Comparison of ENCODE assay signal across 1 fruit fly cellular context in genomic region chr3R:4197055-4197454, dm6.
A peak's percentile ranks its signal among the peaks of the same experiment; 100 is the strongest.
TF ChIP-seq lines count a peak whose summit lies in the region.

Gene beta-Man (plus strand): TSS chr3R:4197206.

TF ChIP-seq in whole organism, embryonic, 481 proteins besides CTCF, POLR2A, EP300 and RAD21 (continued from another document and continues in another):
- peak; percentile 64 for TF ChIP-seq BEAF-32 (GFP tag; optimal IDR thresholded peaks at IDR 0.05; lab: Kevin White, UChicago)
- no peak for TF ChIP-seq ssp (GFP tag; IDR thresholded peaks at IDR 0.05; lab: Robert Waterston, UW)
- TF ChIP-seq onecut (GFP tag; IDR thresholded peaks at IDR 0.05; lab: Robert Waterston, UW): no peak
- TF ChIP-seq CG4730 (GFP tag; IDR thresholded peaks at IDR 0.05; lab: Robert Waterston, UW): no peak
- TF ChIP-seq CG7271 (tag; optimal IDR thresholded peaks at IDR 0.05; lab: Kevin White, UChicago): no peak
- no peak for TF ChIP-seq gro (GFP tag; optimal IDR thresholded peaks at IDR 0.05; lab: Kevin White, UChicago)
- no peak for TF ChIP-seq usp (GFP tag; optimal IDR thresholded peaks at IDR 0.05; lab: Kevin White, UChicago)
- TF ChIP-seq CG18011 (GFP tag; optimal IDR thresholded peaks at IDR 0.05; lab: Kevin White, UChicago): peak; percentile 94
- TF ChIP-seq toy (GFP tag; IDR thresholded peaks at IDR 0.05; lab: Robert Waterston, UW): no peak
- TF ChIP-seq lbe (GFP tag; optimal IDR thresholded peaks at IDR 0.05; lab: Kevin White, UChicago): no peak
- no peak for TF ChIP-seq yki (optimal IDR thresholded peaks at IDR 0.05; lab: Kevin White, UChicago)
- TF ChIP-seq amos (GFP tag; IDR thresholded peaks at IDR 0.05; lab: Robert Waterston, UW; ENCODE audit: partially characterized antibody): peak; percentile 68
- peak; percentile 84 for TF ChIP-seq CG30020 (tag; optimal IDR thresholded peaks at IDR 0.05; lab: Kevin White, UChicago)
- TF ChIP-seq CG17186 (GFP tag; optimal IDR thresholded peaks at IDR 0.05; lab: Kevin White, UChicago): peak; percentile 79
- no peak for TF ChIP-seq CG31365 (tag; optimal IDR thresholded peaks at IDR 0.05; lab: Kevin White, UChicago)
- no peak for TF ChIP-seq CG3407 (GFP tag; optimal IDR thresholded peaks at IDR 0.05; lab: Kevin White, UChicago)
- TF ChIP-seq ham (GFP tag; IDR thresholded peaks at IDR 0.05; lab: Robert Waterston, UW): no peak
- no peak for TF ChIP-seq lola (GFP tag; optimal IDR thresholded peaks at IDR 0.05; lab: Kevin White, UChicago)
- no peak for TF ChIP-seq bowl (GFP tag; IDR thresholded peaks at IDR 0.05; lab: Robert Waterston, UW)
- TF ChIP-seq kni (GFP tag; optimal IDR thresholded peaks at IDR 0.05; lab: Kevin White, UChicago): no peak
- TF ChIP-seq CG18262 (tag; optimal IDR thresholded peaks at IDR 0.05; lab: Kevin White, UChicago): no peak
- no peak for TF ChIP-seq CG6683 (GFP tag; optimal IDR thresholded peaks at IDR 0.05; lab: Kevin White, UChicago)
- peak; percentile 56 for TF ChIP-seq CG34376 (GFP tag; optimal IDR thresholded peaks at IDR 0.05; lab: Kevin White, UChicago)
- no peak for TF ChIP-seq Ada2b (GFP tag; IDR thresholded peaks at IDR 0.05; lab: Robert Waterston, UW)
- no peak for TF ChIP-seq ase (GFP tag; IDR thresholded peaks at IDR 0.05; lab: Robert Waterston, UW)
- TF ChIP-seq Stat92E (GFP tag; optimal IDR thresholded peaks at IDR 0.05; lab: Kevin White, UChicago): no peak
- no peak for TF ChIP-seq zfh1 (GFP tag; IDR thresholded peaks at IDR 0.05; lab: Robert Waterston, UW)
- peak; percentile 35; the same call in 1 of the 2 replicates for TF ChIP-seq unc-4 (GFP tag; IDR thresholded peaks at IDR 0.05; lab: Robert Waterston, UW; ENCODE audit: partially characterized antibody)
- no peak for TF ChIP-seq pan (optimal IDR thresholded peaks at IDR 0.05; lab: Kevin White, UChicago)
- no peak for TF ChIP-seq pan (GFP tag; optimal IDR thresholded peaks at IDR 0.05 in 1 of 2, IDR thresholded peaks at IDR 0.05 in 1 of 2)
- TF ChIP-seq CG17829 (tag; optimal IDR thresholded peaks at IDR 0.05; lab: Kevin White, UChicago): peak; percentile 11
- peak; percentile 29 for TF ChIP-seq Med (GFP tag; lab: Kevin White, UChicago)
- TF ChIP-seq row (GFP tag; IDR thresholded peaks at IDR 0.05; lab: Robert Waterston, UW): peak; percentile 39; the same call in 1 of the 3 replicates
- no peak for TF ChIP-seq CG3847 (GFP tag; IDR thresholded peaks at IDR 0.05; lab: Robert Waterston, UW)
- TF ChIP-seq MESR4 (GFP tag; optimal IDR thresholded peaks at IDR 0.05; lab: Kevin White, UChicago): peak; percentile 44
- no peak for TF ChIP-seq tup (GFP tag; optimal IDR thresholded peaks at IDR 0.05; lab: Kevin White, UChicago)
- no peak for TF ChIP-seq CG12744 (GFP tag; optimal IDR thresholded peaks at IDR 0.05; lab: Kevin White, UChicago)
- peak; percentile 34 for TF ChIP-seq Scr (GFP tag; IDR thresholded peaks at IDR 0.05; lab: Robert Waterston, UW; ENCODE audit: partially characterized antibody)
- TF ChIP-seq peb (GFP tag; IDR thresholded peaks at IDR 0.05; lab: Robert Waterston, UW): no peak
- TF ChIP-seq Oaz (GFP tag; IDR thresholded peaks at IDR 0.05; lab: Robert Waterston, UW): no peak
- TF ChIP-seq pb (GFP tag; optimal IDR thresholded peaks at IDR 0.05; lab: Kevin White, UChicago): no peak
- TF ChIP-seq CG1529 (GFP tag; optimal IDR thresholded peaks at IDR 0.05; lab: Kevin White, UChicago): no peak
- TF ChIP-seq trh (GFP tag; optimal IDR thresholded peaks at IDR 0.05; lab: Kevin White, UChicago): no peak
- TF ChIP-seq ap (GFP tag; IDR thresholded peaks at IDR 0.05; lab: Robert Waterston, UW): no peak
- TF ChIP-seq CG6689 (GFP tag; IDR thresholded peaks at IDR 0.05; lab: Robert Waterston, UW): no peak
- TF ChIP-seq CG31224 (GFP tag; IDR thresholded peaks at IDR 0.05; lab: Robert Waterston, UW): no peak
- peak; percentile 51 for TF ChIP-seq Sry-δ (GFP tag; optimal IDR thresholded peaks at IDR 0.05; lab: Kevin White, UChicago)
- no peak for TF ChIP-seq CG14710 (tag; optimal IDR thresholded peaks at IDR 0.05; lab: Kevin White, UChicago)
- TF ChIP-seq Dp (GFP tag; optimal IDR thresholded peaks at IDR 0.05; lab: Kevin White, UChicago): peak; percentile 27
- no peak for TF ChIP-seq CG18764 (GFP tag; optimal IDR thresholded peaks at IDR 0.05; lab: Kevin White, UChicago)
- TF ChIP-seq zen2 (GFP tag; IDR thresholded peaks at IDR 0.05; lab: Robert Waterston, UW; ENCODE audit: partially characterized antibody): peak; percentile 50; the same call in 1 of the 3 replicates
- no peak for TF ChIP-seq bcd (GFP tag; optimal IDR thresholded peaks at IDR 0.05; lab: Kevin White, UChicago)
- no peak for TF ChIP-seq sna (GFP tag; IDR thresholded peaks at IDR 0.05; lab: Robert Waterston, UW; ENCODE audit: partially characterized antibody)
- peak; percentile 52; the same call in 1 of the 3 replicates for TF ChIP-seq mld (GFP tag; IDR thresholded peaks at IDR 0.05; lab: Robert Waterston, UW; ENCODE audit: partially characterized antibody)
- TF ChIP-seq Dad (GFP tag; optimal IDR thresholded peaks at IDR 0.05; lab: Kevin White, UChicago): no peak
- TF ChIP-seq CG10147 (GFP tag; optimal IDR thresholded peaks at IDR 0.05; lab: Kevin White, UChicago): no peak
- no peak for TF ChIP-seq CG4282 (GFP tag; optimal IDR thresholded peaks at IDR 0.05; lab: Kevin White, UChicago)
- no peak for TF ChIP-seq CG16815 (GFP tag; optimal IDR thresholded peaks at IDR 0.05; lab: Kevin White, UChicago)
- TF ChIP-seq CG2116 (GFP tag; optimal IDR thresholded peaks at IDR 0.05; lab: Kevin White, UChicago): peak; percentile 12
- no peak for TF ChIP-seq en (GFP tag; optimal IDR thresholded peaks at IDR 0.05; lab: Kevin White, UChicago)
- TF ChIP-seq esg (GFP tag; conservative IDR thresholded peaks at IDR 0.05; lab: Robert Waterston, UW): no peak
- peak; percentile 52 for TF ChIP-seq CG1603 (tag; optimal IDR thresholded peaks at IDR 0.05; lab: Kevin White, UChicago)
- TF ChIP-seq Jarid2 (GFP tag; optimal IDR thresholded peaks at IDR 0.05; lab: Kevin White, UChicago): peak; percentile 60
- TF ChIP-seq Nf-YA (GFP tag; IDR thresholded peaks at IDR 0.05; lab: Robert Waterston, UW): no peak
- peak; percentile 25 for TF ChIP-seq Side (GFP tag; optimal IDR thresholded peaks at IDR 0.05; lab: Kevin White, UChicago)
- no peak for TF ChIP-seq Bteb2 (GFP tag; optimal IDR thresholded peaks at IDR 0.05; lab: Kevin White, UChicago)
- TF ChIP-seq D (optimal IDR thresholded peaks at IDR 0.05; lab: Kevin White, UChicago): no peak
- no peak for TF ChIP-seq D (GFP tag; optimal IDR thresholded peaks at IDR 0.05; lab: Kevin White, UChicago)
- TF ChIP-seq klu (GFP tag; IDR thresholded peaks at IDR 0.05; lab: Robert Waterston, UW): no peak
- TF ChIP-seq CG16779 (GFP tag; IDR thresholded peaks at IDR 0.05; lab: Robert Waterston, UW): no peak
- TF ChIP-seq Camta (GFP tag; optimal IDR thresholded peaks at IDR 0.05; lab: Kevin White, UChicago): no peak
- no peak for TF ChIP-seq pho (GFP tag; optimal IDR thresholded peaks at IDR 0.05; lab: Kevin White, UChicago)
- TF ChIP-seq CG10654 (GFP tag; optimal IDR thresholded peaks at IDR 0.05; lab: Kevin White, UChicago): no peak
- no peak for TF ChIP-seq twi (tag; optimal IDR thresholded peaks at IDR 0.05; lab: Kevin White, UChicago)
- no peak for TF ChIP-seq CG30431 (GFP tag; optimal IDR thresholded peaks at IDR 0.05; lab: Kevin White, UChicago)
- peak; percentile 36 for TF ChIP-seq sug (tag; optimal IDR thresholded peaks at IDR 0.05; lab: Kevin White, UChicago)
- no peak for TF ChIP-seq Bdp1 (GFP tag; optimal IDR thresholded peaks at IDR 0.05; lab: Kevin White, UChicago)
- no peak for TF ChIP-seq H2.0 (GFP tag; IDR thresholded peaks at IDR 0.05; lab: Robert Waterston, UW)
- no peak for TF ChIP-seq gsb-n (tag; optimal IDR thresholded peaks at IDR 0.05; lab: Kevin White, UChicago)
- TF ChIP-seq E2f2 (GFP tag; IDR thresholded peaks at IDR 0.05; lab: Robert Waterston, UW): peak; percentile 34; the same call in 1 of the 2 replicates
- no peak for TF ChIP-seq CG10431 (GFP tag; optimal IDR thresholded peaks at IDR 0.05; lab: Kevin White, UChicago)
- no peak for TF ChIP-seq NC2α (GFP tag; optimal IDR thresholded peaks at IDR 0.05; lab: Kevin White, UChicago)
- no peak for TF ChIP-seq CG9727 (GFP tag; optimal IDR thresholded peaks at IDR 0.05; lab: Kevin White, UChicago)
- TF ChIP-seq CG13624 (GFP tag; optimal IDR thresholded peaks at IDR 0.05; lab: Kevin White, UChicago): no peak
- TF ChIP-seq Opbp (GFP tag; IDR thresholded peaks at IDR 0.05; lab: Robert Waterston, UW; ENCODE audit: partially characterized antibody): peak; percentile 73; the same call in 2 of the 3 replicates
- TF ChIP-seq CG31441 (GFP tag; IDR thresholded peaks at IDR 0.05; lab: Robert Waterston, UW): no peak
- peak; percentile 8 for TF ChIP-seq CG2712 (tag; optimal IDR thresholded peaks at IDR 0.05; lab: Kevin White, UChicago)
- TF ChIP-seq crp (GFP tag; optimal IDR thresholded peaks at IDR 0.05; lab: Kevin White, UChicago): peak; percentile 53 to 92
- no peak for TF ChIP-seq jigr1 (GFP tag; IDR thresholded peaks at IDR 0.05; lab: Robert Waterston, UW)
- no peak for TF ChIP-seq CG32532 (GFP tag; IDR thresholded peaks at IDR 0.05; lab: Robert Waterston, UW)
- no peak for TF ChIP-seq CG6654 (GFP tag; optimal IDR thresholded peaks at IDR 0.05; lab: Kevin White, UChicago)
- TF ChIP-seq CG12391 (tag; optimal IDR thresholded peaks at IDR 0.05; lab: Kevin White, UChicago): no peak
- TF ChIP-seq Chrac-16 (GFP tag; optimal IDR thresholded peaks at IDR 0.05; lab: Kevin White, UChicago): no peak
- TF ChIP-seq CG12071 (GFP tag; optimal IDR thresholded peaks at IDR 0.05; lab: Kevin White, UChicago): no peak
- no peak for TF ChIP-seq tll (GFP tag; optimal IDR thresholded peaks at IDR 0.05; lab: Kevin White, UChicago)
- no peak for TF ChIP-seq nmo (GFP tag; optimal IDR thresholded peaks at IDR 0.05; lab: Kevin White, UChicago)
- no peak for TF ChIP-seq CkIIα-i1 (GFP tag; IDR thresholded peaks at IDR 0.05; lab: Robert Waterston, UW)
- no peak for TF ChIP-seq CG14965 (GFP tag; optimal IDR thresholded peaks at IDR 0.05; lab: Kevin White, UChicago; ENCODE audit: borderline replicate concordance)
- no peak for TF ChIP-seq Hr51 (GFP tag; optimal IDR thresholded peaks at IDR 0.05; lab: Kevin White, UChicago)
- peak; percentile 69 for TF ChIP-seq sens (GFP tag; lab: Kevin White, UChicago)
- no peak for TF ChIP-seq CG2875 (GFP tag; optimal IDR thresholded peaks at IDR 0.05; lab: Kevin White, UChicago)
- TF ChIP-seq psq (GFP tag; optimal IDR thresholded peaks at IDR 0.05; lab: Kevin White, UChicago): no peak
- no peak for TF ChIP-seq CG17361 (GFP tag; IDR thresholded peaks at IDR 0.05; lab: Robert Waterston, UW)
- TF ChIP-seq CG18476 (GFP tag; optimal IDR thresholded peaks at IDR 0.05; lab: Kevin White, UChicago): no peak
- no peak for TF ChIP-seq sisA (GFP tag; IDR thresholded peaks at IDR 0.05; lab: Robert Waterston, UW)
- peak; percentile 32 for TF ChIP-seq CG12659 (GFP tag; optimal IDR thresholded peaks at IDR 0.05; lab: Kevin White, UChicago)
- TF ChIP-seq CG3281 (GFP tag; optimal IDR thresholded peaks at IDR 0.05; lab: Kevin White, UChicago): peak; percentile 4
- TF ChIP-seq CG15479 (GFP tag; optimal IDR thresholded peaks at IDR 0.05; lab: Kevin White, UChicago): no peak
- TF ChIP-seq bigmax (GFP tag; optimal IDR thresholded peaks at IDR 0.05; lab: Kevin White, UChicago): no peak
- no peak for TF ChIP-seq CG10565 (GFP tag; optimal IDR thresholded peaks at IDR 0.05; lab: Kevin White, UChicago)
- TF ChIP-seq nerfin-2 (GFP tag; IDR thresholded peaks at IDR 0.05; lab: Robert Waterston, UW; ENCODE audit: partially characterized antibody): no peak
- no peak for TF ChIP-seq stc (GFP tag; IDR thresholded peaks at IDR 0.05; lab: Robert Waterston, UW)
- no peak for TF ChIP-seq danr (GFP tag; IDR thresholded peaks at IDR 0.05; lab: Robert Waterston, UW)
- TF ChIP-seq CG2202 (tag; optimal IDR thresholded peaks at IDR 0.05; lab: Kevin White, UChicago): no peak
- no peak for TF ChIP-seq ken (GFP tag; IDR thresholded peaks at IDR 0.05; lab: Robert Waterston, UW)
- TF ChIP-seq Hmr (GFP tag; optimal IDR thresholded peaks at IDR 0.05; lab: Kevin White, UChicago): peak; percentile 17
- TF ChIP-seq caup (GFP tag; optimal IDR thresholded peaks at IDR 0.05; lab: Kevin White, UChicago; ENCODE audit: severe bottlenecking): no peak
- no peak for TF ChIP-seq ftz-f1 (GFP tag; optimal IDR thresholded peaks at IDR 0.05; lab: Kevin White, UChicago)
- no peak for TF ChIP-seq ara (GFP tag; IDR thresholded peaks at IDR 0.05; lab: Robert Waterston, UW)
- no peak for TF ChIP-seq Ravus (GFP tag; IDR thresholded peaks at IDR 0.05; lab: Robert Waterston, UW)
- TF ChIP-seq CG8765 (GFP tag; IDR thresholded peaks at IDR 0.05; lab: Robert Waterston, UW): no peak
- TF ChIP-seq HmgZ (tag; optimal IDR thresholded peaks at IDR 0.05; lab: Kevin White, UChicago): peak; percentile 50
- no peak for TF ChIP-seq bsh (GFP tag; optimal IDR thresholded peaks at IDR 0.05; lab: Kevin White, UChicago)
- TF ChIP-seq CG9437 (GFP tag; optimal IDR thresholded peaks at IDR 0.05; lab: Kevin White, UChicago): peak; percentile 98
- no peak for TF ChIP-seq fru (optimal IDR thresholded peaks at IDR 0.05; lab: Kevin White, UChicago)
- TF ChIP-seq CG1024 (GFP tag; IDR thresholded peaks at IDR 0.05; lab: Robert Waterston, UW): no peak
- no peak for TF ChIP-seq CG1233 (GFP tag; optimal IDR thresholded peaks at IDR 0.05; lab: Kevin White, UChicago)
- TF ChIP-seq CrebB (tag; optimal IDR thresholded peaks at IDR 0.05; lab: Kevin White, UChicago): peak; percentile 12
- TF ChIP-seq grn (GFP tag; optimal IDR thresholded peaks at IDR 0.05; lab: Kevin White, UChicago): no peak
- TF ChIP-seq CG4707 (GFP tag; optimal IDR thresholded peaks at IDR 0.05; lab: Kevin White, UChicago): no peak
- TF ChIP-seq ro (GFP tag; IDR thresholded peaks at IDR 0.05; lab: Robert Waterston, UW): no peak
- TF ChIP-seq CG2129 (GFP tag; IDR thresholded peaks at IDR 0.05; lab: Robert Waterston, UW; ENCODE audit: partially characterized antibody): 0 out of 2 replicates have a peak, but pooled peaks have one; percentile 22
- no peak for TF ChIP-seq Mad (GFP tag; optimal IDR thresholded peaks at IDR 0.05; lab: Kevin White, UChicago)
- peak; percentile 35 for TF ChIP-seq CG12769 (tag; optimal IDR thresholded peaks at IDR 0.05; lab: Kevin White, UChicago)
- peak; percentile 57 for TF ChIP-seq Dref (GFP tag; IDR thresholded peaks at IDR 0.05; lab: Robert Waterston, UW)
- TF ChIP-seq CG9932 (GFP tag; IDR thresholded peaks at IDR 0.05; lab: Robert Waterston, UW): no peak
- no peak for TF ChIP-seq Lpt (GFP tag; optimal IDR thresholded peaks at IDR 0.05; lab: Kevin White, UChicago)
- TF ChIP-seq CG8944 (GFP tag; optimal IDR thresholded peaks at IDR 0.05; lab: Kevin White, UChicago): no peak
